Worm (Caenorhabditis elegans) whole organism, midembryonic: ENCODE measurements around the gene prp-21.

Source experiments
- T22C8.4 ChIP-seq: fragments of 200-800 bp; sonication (Bioruptor generic); IDR thresholded peaks from 2 replicates; pipeline ENCODE4 v1.3.6; 2022; ENCODE audit warnings: missing genetic modification characterization, missing compliant biosample characterization
- flt-1 ChIP-seq: fragments of 200-800 bp; sonication (Bioruptor generic); IDR thresholded peaks from 2 replicates; pipeline ENCODE4 v1.3.6; 2022; ENCODE audit warnings: missing genetic modification characterization, missing compliant biosample characterization
- med-1 ChIP-seq: sonication (generic microtip); optimal IDR thresholded peaks from 2 replicates; lab custom pipeline; 2017; ENCODE audit warnings: missing genetic modification characterization, mild to moderate bottlenecking, missing compliant biosample characterization, antibody characterized with exemption, missing genetic modification reagents; ENCODE audit not compliant: insufficient read depth
- ref-1 ChIP-seq: fragments of 200-800 bp; sonication (Bioruptor generic); conservative IDR thresholded peaks from 2 replicates; pipeline ENCODE4 v1.3.6; 2022; ENCODE audit warnings: missing genetic modification reagents, missing genetic modification characterization, missing compliant biosample characterization
- ztf-23 ChIP-seq: fragments of 200-800 bp; sonication (Bioruptor generic); IDR thresholded peaks from 2 replicates; pipeline ENCODE4 v1.3.6; 2022; ENCODE audit warnings: missing genetic modification reagents, missing genetic modification characterization, missing compliant biosample characterization
- ztf-29 ChIP-seq: fragments of 200-800 bp; sonication (Bioruptor generic); IDR thresholded peaks from 2 replicates; pipeline ENCODE4 v1.3.6; 2022; ENCODE audit warnings: missing genetic modification reagents, missing genetic modification characterization, missing compliant biosample characterization

DNA sequence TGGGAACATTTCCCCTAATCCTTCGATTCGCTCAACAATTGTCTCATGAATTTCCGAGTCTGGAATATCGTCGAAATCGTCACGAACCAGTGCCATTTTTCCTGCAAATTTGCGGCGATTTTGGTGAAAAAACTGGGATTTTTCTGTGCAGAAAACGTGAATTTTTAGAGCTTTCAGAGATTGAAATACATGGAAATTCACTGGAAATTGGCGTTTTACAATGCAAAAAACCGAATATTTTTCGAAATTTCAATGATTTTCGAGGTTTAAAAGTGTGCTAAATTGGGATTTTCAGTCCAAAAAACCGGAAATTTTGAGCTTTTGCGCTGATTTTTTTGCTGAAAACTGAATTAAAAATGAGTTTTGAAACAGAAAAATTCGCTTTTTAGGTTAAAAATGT is 14.3 kb upstream of the prp-21 start, which contains the start of gene tomm-22:
- no peak for TF ChIP-seq T22C8.4 (GFP tag; lab: Robert Waterston, UW)
- TF ChIP-seq med-1 = no peak
- no peak for TF ChIP-seq ztf-23 (GFP tag; lab: Robert Waterston, UW)
- no peak for TF ChIP-seq flt-1 (GFP tag; lab: Robert Waterston, UW)
- TF ChIP-seq ref-1 (GFP tag; lab: Robert Waterston, UW) = no peak
- TF ChIP-seq ztf-29 (GFP tag; lab: Robert Waterston, UW) = no peak
